Fruit fly (Drosophila melanogaster) whole organism, embryonic: ENCODE data around the gene SKIP.
A peak's percentile ranks its signal among the peaks of the same experiment; 100 is the strongest.

Source experiments
- B-H1 ChIP-seq: fragments of 200-800 bp; sonication (Bioruptor generic); IDR thresholded peaks from 3 replicates; pipeline ENCODE4 v1.3.6; 2022; ENCODE audit warnings: missing biosample characterization, missing genetic modification characterization
- CG10462 ChIP-seq: fragments of 200-800 bp; sonication (Bioruptor generic); optimal IDR thresholded peaks from 2 replicates; lab custom pipeline; 2016; ENCODE audit warnings: missing biosample characterization, missing genetic modification characterization
- CG13287 ChIP-seq: fragments of 200-800 bp; sonication (Bioruptor generic); IDR thresholded peaks from 2 replicates; pipeline ENCODE4 v1.3.6; 2022; ENCODE audit warnings: missing biosample characterization, missing genetic modification characterization; ENCODE audit not compliant: partially characterized antibody
- CG13424 ChIP-seq: fragments of 200-800 bp; sonication (Bioruptor generic); optimal IDR thresholded peaks from 2 replicates; lab custom pipeline; 2019; ENCODE audit warnings: missing biosample characterization, mild to moderate bottlenecking, missing genetic modification characterization, moderate library complexity
- CG13775 ChIP-seq: fragments of 200-800 bp; sonication (Bioruptor generic); optimal IDR thresholded peaks from 3 replicates; lab custom pipeline; 2017; ENCODE audit warnings: missing biosample characterization, mild to moderate bottlenecking, missing genetic modification characterization
- CG14050 ChIP-seq: fragments of 200-800 bp; sonication (Bioruptor generic); IDR thresholded peaks from 3 replicates; pipeline ENCODE4 v1.3.6; 2022; ENCODE audit warnings: missing biosample characterization, missing genetic modification characterization
- CG15011 ChIP-seq: fragments of 200-800 bp; sonication (Bioruptor generic); optimal IDR thresholded peaks from 3 replicates; lab custom pipeline; 2018; ENCODE audit warnings: missing biosample characterization, mild to moderate bottlenecking, missing genetic modification characterization
- CG1602 ChIP-seq: fragments of 200-800 bp; sonication (Bioruptor generic); optimal IDR thresholded peaks from 3 replicates; lab custom pipeline; 2016; ENCODE audit warnings: missing biosample characterization, missing genetic modification characterization
- CG1603 ChIP-seq: fragments of 200-800 bp; sonication (Bioruptor generic); optimal IDR thresholded peaks from 2 replicates; lab custom pipeline; 2019; ENCODE audit warnings: missing biosample characterization, mild to moderate bottlenecking, missing genetic modification characterization, moderate library complexity
- CG17612 ChIP-seq: fragments of 200-800 bp; sonication (Bioruptor generic); IDR thresholded peaks from 2 replicates; pipeline ENCODE4 v1.3.6; 2022; ENCODE audit warnings: missing biosample characterization, missing genetic modification characterization
- CG18599 ChIP-seq: fragments of 200-800 bp; sonication (Bioruptor generic); optimal IDR thresholded peaks from 3 replicates; lab custom pipeline; 2017; ENCODE audit warnings: missing biosample characterization, missing genetic modification characterization, mild to moderate bottlenecking, moderate library complexity, missing genetic modification reagents
- CG2678 ChIP-seq: fragments of 200-800 bp; sonication (Bioruptor generic); optimal IDR thresholded peaks from 3 replicates; lab custom pipeline; 2019; ENCODE audit warnings: missing biosample characterization, mild to moderate bottlenecking, missing genetic modification characterization, moderate library complexity
- CG2875 ChIP-seq: fragments of 200-800 bp; sonication (Bioruptor generic); optimal IDR thresholded peaks from 2 replicates; lab custom pipeline; 2017; ENCODE audit warnings: missing biosample characterization, mild to moderate bottlenecking, missing genetic modification characterization, missing genetic modification reagents
- CG4730 ChIP-seq: fragments of 200-800 bp; sonication (Bioruptor generic); IDR thresholded peaks from 2 replicates; pipeline ENCODE4 v1.3.6; 2022; ENCODE audit warnings: missing biosample characterization, missing genetic modification characterization
- CG6254 ChIP-seq: fragments of 200-800 bp; sonication (Bioruptor generic); optimal IDR thresholded peaks from 3 replicates; lab custom pipeline; 2017; ENCODE audit warnings: mild to moderate bottlenecking, missing biosample characterization, missing genetic modification reagents, missing genetic modification characterization
- CG8290 ChIP-seq, 3 experiments: fragments of 200-800 bp; sonication (Bioruptor generic); optimal IDR thresholded peaks; 2 replicates each; lab custom pipeline; 2016 to 2019; ENCODE audit warnings: missing biosample characterization in 3 of 3, missing genetic modification characterization in 3 of 3, mild to moderate bottlenecking in 2 of 3, moderate library complexity in 1 of 3
- CG8924 ChIP-seq: fragments of 200-800 bp; optimal IDR thresholded peaks from 3 replicates; lab custom pipeline; 2019; ENCODE audit warnings: missing biosample characterization, mild to moderate bottlenecking, missing genetic modification characterization, moderate library complexity
- CG9437 ChIP-seq: fragments of 200-800 bp; sonication (Bioruptor generic); optimal IDR thresholded peaks from 2 replicates; lab custom pipeline; 2018; ENCODE audit warnings: missing biosample characterization, mild to moderate bottlenecking, missing genetic modification characterization
- D ChIP-seq, 2 experiments: fragments of 200-800 bp in 1 of 2; fragments of >200 bp in 1 of 2; sonication (Bioruptor generic) in 1 of 2; optimal IDR thresholded peaks; 2 replicates in 1 of 2; 3 replicates in 1 of 2; lab custom pipeline; 2017; ENCODE audit warnings: mild to moderate bottlenecking in 1 of 2, missing biosample characterization in 1 of 2, missing genetic modification characterization in 1 of 2, missing genetic modification reagents in 1 of 2
- Ets65A ChIP-seq: fragments of 200-800 bp; sonication (Bioruptor generic); peaks from one replicate; lab custom pipeline; 2016; ENCODE audit warnings: missing biosample characterization, missing genetic modification characterization
- Fer2 ChIP-seq: fragments of 200-800 bp; sonication (Bioruptor generic); optimal IDR thresholded peaks from 2 replicates; lab custom pipeline; 2018; ENCODE audit warnings: missing biosample characterization, mild to moderate bottlenecking, missing genetic modification characterization, moderate library complexity
- HLH4C ChIP-seq: fragments of 200-800 bp; sonication (Bioruptor generic); IDR thresholded peaks from 3 replicates; pipeline ENCODE4 v1.3.6; 2022; ENCODE audit warnings: missing biosample characterization, missing genetic modification characterization; ENCODE audit not compliant: partially characterized antibody
- NC2α ChIP-seq: fragments of 200-800 bp; sonication (Bioruptor generic); optimal IDR thresholded peaks from 2 replicates; lab custom pipeline; 2016; ENCODE audit warnings: missing biosample characterization, missing genetic modification characterization
- NC2β ChIP-seq: fragments of 200-800 bp; sonication (Bioruptor generic); optimal IDR thresholded peaks from 2 replicates; lab custom pipeline; 2016; ENCODE audit warnings: missing biosample characterization, missing genetic modification characterization
- Nf-YA ChIP-seq: fragments of 200-800 bp; sonication (Bioruptor generic); IDR thresholded peaks from 2 replicates; pipeline ENCODE4 v1.3.6; 2022; ENCODE audit warnings: missing biosample characterization, missing genetic modification characterization
- Poxn ChIP-seq: fragments of 200-800 bp; sonication (Bioruptor generic); IDR thresholded peaks from 2 replicates; pipeline ENCODE4 v1.3.6; 2022; ENCODE audit warnings: missing biosample characterization, missing genetic modification characterization
- TFAM ChIP-seq: fragments of 200-800 bp; sonication (Bioruptor generic); optimal IDR thresholded peaks from 2 replicates; lab custom pipeline; 2017; ENCODE audit warnings: missing biosample characterization, missing genetic modification characterization, inconsistent platforms
- Tbp ChIP-seq: fragments of >200 bp; optimal IDR thresholded peaks from 2 replicates; lab custom pipeline; 2018; ENCODE audit warnings: missing biosample characterization, missing genetic modification characterization
- Xbp1 ChIP-seq: fragments of 200-800 bp; sonication (Bioruptor generic); optimal IDR thresholded peaks from 3 replicates; lab custom pipeline; 2016; ENCODE audit warnings: missing biosample characterization, mild to moderate bottlenecking, missing genetic modification characterization
- az2 ChIP-seq: fragments of 200-800 bp; sonication (Bioruptor generic); optimal IDR thresholded peaks from 3 replicates; lab custom pipeline; 2016; ENCODE audit warnings: missing biosample characterization, missing genetic modification characterization
- btn ChIP-seq: fragments of 200-800 bp; sonication (Bioruptor generic); optimal IDR thresholded peaks from 2 replicates; lab custom pipeline; 2016; ENCODE audit warnings: missing biosample characterization, missing genetic modification characterization
- cato ChIP-seq: fragments of 200-800 bp; sonication (Bioruptor generic); optimal IDR thresholded peaks from 2 replicates; lab custom pipeline; 2016; ENCODE audit warnings: missing biosample characterization, missing genetic modification characterization, borderline replicate concordance
- chif ChIP-seq, 2 experiments: fragments of 200-800 bp; sonication (Bioruptor generic); optimal IDR thresholded peaks; 3 replicates each; lab custom pipeline; 2016; ENCODE audit warnings: missing biosample characterization in 2 of 2, missing genetic modification characterization in 2 of 2
- cwo ChIP-seq: fragments of 200-800 bp; sonication (Bioruptor generic); optimal IDR thresholded peaks from 3 replicates; lab custom pipeline; 2017; ENCODE audit warnings: missing biosample characterization, missing genetic modification characterization, mild to moderate bottlenecking, moderate library complexity, missing genetic modification reagents
- en ChIP-seq: fragments of 200-800 bp; sonication (Bioruptor generic); optimal IDR thresholded peaks from 2 replicates; lab custom pipeline; 2016; ENCODE audit warnings: missing biosample characterization, missing genetic modification characterization
- hth ChIP-seq: fragments of >200 bp; optimal IDR thresholded peaks from 2 replicates; lab custom pipeline; 2017; ENCODE audit warnings: inconsistent platforms
- lbe ChIP-seq: fragments of 200-800 bp; sonication (Bioruptor generic); optimal IDR thresholded peaks from 2 replicates; lab custom pipeline; 2016; ENCODE audit warnings: missing biosample characterization, mild to moderate bottlenecking, missing genetic modification characterization
- lmd ChIP-seq: fragments of 200-800 bp; sonication (Bioruptor generic); IDR thresholded peaks from 2 replicates; pipeline ENCODE4 v1.3.6; 2022; ENCODE audit warnings: missing biosample characterization, missing genetic modification characterization
- nerfin-1 ChIP-seq: fragments of 200-800 bp; sonication (Bioruptor generic); optimal IDR thresholded peaks from 3 replicates; lab custom pipeline; 2019; ENCODE audit warnings: missing biosample characterization, mild to moderate bottlenecking, missing genetic modification characterization, moderate library complexity
- prd ChIP-seq, 3 experiments: fragments of >200 bp in 2 of 3; fragments of 200-800 bp in 1 of 3; sonication (Bioruptor generic) in 1 of 3; optimal IDR thresholded peaks in 2 of 3; IDR thresholded peaks in 1 of 3; 2 replicates in 2 of 3; 3 replicates in 1 of 3; pipeline versions ENCODE4 v1.3.6 to Lab custom; 2017 to 2022; ENCODE audit warnings: missing biosample characterization in 1 of 3, missing genetic modification characterization in 1 of 3
- psq ChIP-seq: fragments of 200-800 bp; sonication (Bioruptor generic); optimal IDR thresholded peaks from 2 replicates; lab custom pipeline; 2017; ENCODE audit warnings: missing biosample characterization, missing genetic modification characterization
- salm ChIP-seq: fragments of 200-800 bp; sonication (Bioruptor generic); optimal IDR thresholded peaks from 2 replicates; lab custom pipeline; 2018; ENCODE audit warnings: missing biosample characterization, mild to moderate bottlenecking, missing genetic modification characterization
- seq ChIP-seq: fragments of 200-800 bp; sonication (Bioruptor generic); IDR thresholded peaks from 2 replicates; pipeline ENCODE4 v1.3.6; 2022; ENCODE audit warnings: missing biosample characterization, missing genetic modification characterization
- sima ChIP-seq: fragments of 200-800 bp; sonication (Bioruptor generic); optimal IDR thresholded peaks from 2 replicates; lab custom pipeline; 2016; ENCODE audit warnings: missing biosample characterization, missing genetic modification characterization
- sisA ChIP-seq: fragments of 200-800 bp; sonication (Bioruptor generic); IDR thresholded peaks from 2 replicates; pipeline ENCODE4 v1.3.6; 2022; ENCODE audit warnings: missing biosample characterization, missing genetic modification characterization
- slbo ChIP-seq: fragments of 200-800 bp; sonication (Bioruptor generic); IDR thresholded peaks from 2 replicates; pipeline ENCODE4 v1.3.6; 2022; ENCODE audit warnings: missing biosample characterization, missing genetic modification characterization
- trem ChIP-seq: fragments of 200-800 bp; optimal IDR thresholded peaks from 3 replicates; lab custom pipeline; 2019; ENCODE audit warnings: missing biosample characterization, mild to moderate bottlenecking, missing genetic modification characterization, moderate library complexity
- yki ChIP-seq: fragments of >200 bp; optimal IDR thresholded peaks from 3 replicates; lab custom pipeline; 2018

SKIP gene

DNA sequence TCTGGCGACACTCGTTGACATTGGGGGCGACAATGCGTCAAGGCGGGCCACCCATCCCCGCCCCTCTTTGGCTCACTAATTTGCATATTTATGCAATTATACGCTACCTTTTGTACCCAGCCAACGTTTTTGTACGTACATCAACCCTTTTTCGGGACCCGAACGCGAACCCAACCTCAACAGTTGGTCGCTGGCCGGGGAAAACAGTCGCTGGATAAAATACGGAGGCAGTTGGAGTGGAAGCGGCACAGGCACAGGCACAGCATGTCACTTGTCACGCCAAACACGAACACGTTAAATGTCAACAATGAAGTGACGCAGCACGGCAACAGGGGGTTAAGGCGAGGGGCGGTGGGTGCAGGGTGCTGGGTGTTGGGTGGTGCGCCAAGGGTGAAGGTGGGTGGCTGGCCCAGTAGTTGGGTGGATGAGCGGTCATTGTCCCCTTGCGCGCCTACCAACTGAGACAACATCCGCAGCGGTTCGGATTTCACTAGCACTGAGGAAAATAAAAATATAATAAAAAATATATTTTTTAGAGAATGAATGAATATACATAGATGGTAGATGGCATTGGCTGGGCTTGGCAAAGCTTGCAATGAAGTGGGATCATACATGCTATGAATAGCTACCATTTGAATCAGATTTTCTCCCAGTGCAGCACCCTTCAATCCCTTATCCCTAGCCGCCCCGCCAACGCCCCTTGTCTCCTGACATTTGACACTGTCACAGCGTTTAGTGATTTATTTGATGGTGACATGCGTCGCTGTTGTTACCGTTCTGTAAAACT is 127.2 kb downstream of the SKIP start (continued):
- TF ChIP-seq en (GFP tag; lab: Kevin White, UChicago): no peak
- no peak for TF ChIP-seq CG4730 (GFP tag; lab: Robert Waterston, UW)
- TF ChIP-seq CG6254 (GFP tag; lab: Kevin White, UChicago): no peak
- TF ChIP-seq CG18599: peak; percentile 66
- TF ChIP-seq Tbp (GFP tag; lab: Kevin White, UChicago): no peak
- no peak for TF ChIP-seq CG15011
- TF ChIP-seq NC2α (GFP tag; lab: Kevin White, UChicago): no peak
- 0 out of 2 replicates have a peak, but pooled peaks have one; percentile 36 for TF ChIP-seq seq
- TF ChIP-seq az2: peak; percentile 23
- no peak for TF ChIP-seq TFAM (GFP tag; lab: Kevin White, UChicago)
- peak; percentile 52 for TF ChIP-seq lmd
- TF ChIP-seq CG10462 (GFP tag; lab: Kevin White, UChicago): no peak
- no peak for TF ChIP-seq CG17612
- no peak for TF ChIP-seq btn (GFP tag; lab: Kevin White, UChicago)
- no peak for TF ChIP-seq cwo (GFP tag; lab: Kevin White, UChicago)
- TF ChIP-seq yki: no peak
- TF ChIP-seq Fer2 (tag; lab: Kevin White, UChicago): no peak
- no peak for TF ChIP-seq CG1603 (tag; lab: Kevin White, UChicago)
- TF ChIP-seq psq: no peak
- no peak for TF ChIP-seq Poxn
- TF ChIP-seq lbe (GFP tag; lab: Kevin White, UChicago): no peak
- no peak for TF ChIP-seq prd (optimal IDR thresholded peaks at IDR 0.05; lab: Kevin White, UChicago)
- TF ChIP-seq prd (GFP tag; IDR thresholded peaks at IDR 0.05; lab: Robert Waterston, UW): peak; percentile 56; the same call in 1 of the 3 replicates
- TF ChIP-seq CG1602: no peak
- TF ChIP-seq slbo (GFP tag; lab: Robert Waterston, UW): 0 out of 2 replicates have a peak, but pooled peaks have one; percentile 37
- peak; percentile 37 for TF ChIP-seq Ets65A (GFP tag; lab: Kevin White, UChicago)
- TF ChIP-seq Nf-YA: no peak
- no peak for TF ChIP-seq CG2875 (GFP tag; lab: Kevin White, UChicago)
- no peak for TF ChIP-seq CG9437 (GFP tag; lab: Kevin White, UChicago)
- no peak for TF ChIP-seq NC2β (GFP tag; lab: Kevin White, UChicago)
- TF ChIP-seq hth (lab: Kevin White, UChicago): no peak
- TF ChIP-seq CG14050 (GFP tag; lab: Robert Waterston, UW): peak; percentile 11; the same call in 1 of the 3 replicates
- TF ChIP-seq B-H1 (GFP tag; lab: Robert Waterston, UW): no peak
- no peak for TF ChIP-seq trem (tag; lab: Kevin White, UChicago)
- peak; percentile 21 for TF ChIP-seq CG13424 (tag; lab: Kevin White, UChicago)
- no peak for TF ChIP-seq CG13287 (GFP tag; lab: Robert Waterston, UW)
- peak; percentile 45 for TF ChIP-seq CG2678
- no peak for TF ChIP-seq CG8290 (GFP tag; optimal IDR thresholded peaks at IDR 0.05; lab: Kevin White, UChicago)
- TF ChIP-seq CG8290 (tag; optimal IDR thresholded peaks at IDR 0.05; lab: Kevin White, UChicago): no peak
- no peak for TF ChIP-seq HLH4C
- TF ChIP-seq Xbp1 (GFP tag; lab: Kevin White, UChicago): peak; percentile 19
- TF ChIP-seq CG13775 (GFP tag; lab: Kevin White, UChicago): no peak
- TF ChIP-seq nerfin-1 (tag; lab: Kevin White, UChicago): no peak
- no peak for TF ChIP-seq cato (GFP tag; lab: Kevin White, UChicago)
- TF ChIP-seq D (optimal IDR thresholded peaks at IDR 0.05; lab: Kevin White, UChicago): no peak
- TF ChIP-seq D (GFP tag; optimal IDR thresholded peaks at IDR 0.05; lab: Kevin White, UChicago): peak; percentile 16
- TF ChIP-seq sima (GFP tag; lab: Kevin White, UChicago): no peak
- TF ChIP-seq salm: no peak
- TF ChIP-seq CG8924 (tag; lab: Kevin White, UChicago): no peak
- no peak for TF ChIP-seq chif (GFP tag; optimal IDR thresholded peaks at IDR 0.05; lab: Kevin White, UChicago)
- TF ChIP-seq sisA (GFP tag; lab: Robert Waterston, UW): peak; percentile 46; the same call in 1 of the 2 replicates
